Worm (Caenorhabditis elegans): ENCODE results near the gene glb-4.

DNA sequence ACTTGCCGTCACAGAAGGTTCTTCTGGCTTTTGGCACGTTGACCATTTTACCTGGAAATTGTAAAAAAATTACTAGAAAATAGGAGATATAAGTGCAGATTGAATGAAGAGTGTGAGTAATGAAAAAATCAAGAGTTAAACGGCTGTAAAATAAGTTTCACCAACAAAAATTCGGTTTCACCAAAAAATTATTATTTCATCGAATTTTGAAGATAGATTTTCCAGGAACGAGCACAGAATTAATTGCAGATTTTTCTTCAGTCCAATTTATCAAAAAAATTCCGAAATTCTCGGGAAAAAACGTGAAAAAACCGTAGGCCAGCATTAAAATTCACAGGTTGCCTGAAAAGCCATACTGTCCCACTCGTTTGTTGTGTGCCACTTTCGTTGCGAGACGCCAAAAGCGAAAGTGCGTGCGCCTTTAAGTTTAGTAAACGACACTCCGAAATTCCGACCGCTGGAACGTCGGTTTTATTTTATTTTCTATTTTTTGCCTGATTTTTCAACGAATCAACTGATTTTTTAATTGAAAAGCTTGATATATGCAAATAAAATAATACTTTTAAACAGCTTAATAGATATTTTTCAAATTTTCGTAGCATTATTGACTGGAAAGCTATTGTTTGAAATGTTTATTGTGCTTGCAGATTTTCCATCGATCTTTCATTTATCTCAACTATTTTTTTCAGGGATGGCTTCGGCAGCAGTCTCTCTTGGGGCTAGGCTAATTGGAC lies 13.7 kb downstream of the glb-4 start, which contains the start of the genes rpl-36.A and nuo-1:
- TF ChIP-seq tbx-11 (GFP tag; IDR thresholded peaks at IDR 0.05) (no peak), ets-7 (tag; optimal IDR thresholded peaks at IDR 0.05) (no peak), flt-1 (GFP tag; IDR thresholded peaks at IDR 0.05) (no peak), ama-1 (optimal IDR thresholded peaks at IDR 0.05) (no peak)
